Worm (Caenorhabditis elegans) whole organism, L3 larva: ENCODE measurements around the gene K02H11.9.

ENCODE experiments used
- ceh-16 ChIP-seq: sonication (generic microtip); optimal IDR thresholded peaks from 2 replicates; lab custom pipeline; 2017; ENCODE audit warnings: missing biosample characterization, missing genetic modification characterization
- fkh-10 ChIP-seq: sonication (generic microtip); optimal IDR thresholded peaks from 2 replicates; lab custom pipeline; 2017; ENCODE audit warnings: missing biosample characterization, missing genetic modification reagents, missing genetic modification characterization

The K02H11.9 gene

ce11 chrV:1486031-1486430, 50.8 kb downstream of the K02H11.9 start:
- TF ChIP-seq ceh-16 (tag; lab: Kevin White, UChicago), result no peak
- TF ChIP-seq fkh-10, result peak; percentile 58
